Worm (Caenorhabditis elegans) whole organism, late embryonic: ENCODE results near the gene lgg-3.

Experiments used
- ama-1 ChIP-seq: fragments of 150-350 bp; optimal IDR thresholded peaks from 2 replicates; lab custom pipeline; 2014
- ceh-19 ChIP-seq: fragments of 200-800 bp; sonication (Bioruptor generic); optimal IDR thresholded peaks from 2 replicates; lab custom pipeline; 2018; ENCODE audit warnings: mild to moderate bottlenecking, missing genetic modification characterization, missing compliant biosample characterization
- ceh-22 ChIP-seq: sonication (generic microtip); optimal IDR thresholded peaks from 2 replicates; lab custom pipeline; 2017; ENCODE audit warnings: missing biosample characterization, missing genetic modification characterization
- ceh-30 ChIP-seq: fragments of 150-350 bp; optimal IDR thresholded peaks from 2 replicates; lab custom pipeline; 2014; ENCODE audit warnings: missing biosample characterization, missing genetic modification characterization
- hlh-30 ChIP-seq: sonication (generic microtip); optimal IDR thresholded peaks from 2 replicates; lab custom pipeline; 2017; ENCODE audit warnings: antibody characterized with exemption, missing genetic modification characterization, missing compliant biosample characterization; ENCODE audit not compliant: insufficient read depth
- nhr-11 ChIP-seq: fragments of 150-350 bp; optimal IDR thresholded peaks from 2 replicates; lab custom pipeline; 2014; ENCODE audit warnings: missing biosample characterization, missing genetic modification characterization
- nhr-232 ChIP-seq: sonication (generic microtip); optimal IDR thresholded peaks from 2 replicates; lab custom pipeline; 2016; ENCODE audit warnings: missing genetic modification characterization, missing compliant biosample characterization
- tbx-2 ChIP-seq: sonication (generic microtip); optimal IDR thresholded peaks from 2 replicates; lab custom pipeline; 2016; ENCODE audit warnings: missing genetic modification characterization, missing compliant biosample characterization
- unc-3 ChIP-seq, 2 experiments: fragments of 200-800 bp in 1 of 2; sonication (Bioruptor generic) in 1 of 2; sonication (generic microtip) in 1 of 2; conservative IDR thresholded peaks in 1 of 2; optimal IDR thresholded peaks in 1 of 2; 2 replicates each; pipeline versions ENCODE4 v1.3.6 to Lab custom; 2016 to 2022; ENCODE audit warnings: missing compliant biosample characterization in 2 of 2, missing genetic modification characterization in 2 of 2, missing genetic modification reagents in 1 of 2
- unc-55 ChIP-seq: sonication (generic microtip); optimal IDR thresholded peaks from 2 replicates; lab custom pipeline; 2017; ENCODE audit warnings: missing biosample characterization, missing genetic modification reagents, missing genetic modification characterization

ce11 chrIII:5660976-5661375 lies 36.8 kb downstream of the lgg-3 start, which contains the start of gene F54E7.6:
- TF ChIP-seq unc-55 (GFP tag; lab: Kevin White, UChicago) (no peak), unc-3 (GFP tag; conservative IDR thresholded peaks at IDR 0.05; lab: Robert Waterston, UW) (no peak), unc-3 (tag; optimal IDR thresholded peaks at IDR 0.05; lab: Kevin White, UChicago) (no peak), ceh-19 (GFP tag; lab: Kevin White, UChicago) (no peak), tbx-2 (tag; lab: Kevin White, UChicago) (no peak), nhr-232 (tag; lab: Kevin White, UChicago) (no peak), ama-1 (lab: Kevin White, UChicago) (no peak), nhr-11 (tag; lab: Kevin White, UChicago) (no peak), ceh-22 (tag; lab: Kevin White, UChicago) (no peak), ceh-30 (tag; lab: Kevin White, UChicago) (no peak), hlh-30 (tag; lab: Kevin White, UChicago) (no peak)
